Worm (Caenorhabditis elegans) whole organism, late embryonic: Measurements from ENCODE around the gene srv-26.
A peak's percentile ranks its signal among the peaks of the same experiment; 100 is the strongest.

Experiments
- C38D4.7 ChIP-seq: fragments of 200-800 bp; sonication (Bioruptor generic); optimal IDR thresholded peaks from 2 replicates; lab custom pipeline; 2018; ENCODE audit warnings: mild to moderate bottlenecking, missing genetic modification characterization, moderate library complexity, missing compliant biosample characterization
- ceh-14 ChIP-seq: sonication (generic microtip); optimal IDR thresholded peaks from 2 replicates; lab custom pipeline; 2016; ENCODE audit warnings: missing genotype, missing genetic modification characterization, missing compliant biosample characterization
- ceh-9 ChIP-seq: sonication (generic microtip); optimal IDR thresholded peaks from 2 replicates; lab custom pipeline; 2016; ENCODE audit warnings: mild to moderate bottlenecking, missing genetic modification characterization, inconsistent platforms, missing compliant biosample characterization
- dve-1 ChIP-seq: sonication (generic microtip); optimal IDR thresholded peaks from 2 replicates; lab custom pipeline; 2017; ENCODE audit warnings: antibody characterized with exemption, mild to moderate bottlenecking, missing genetic modification characterization, missing compliant biosample characterization
- hlh-13 ChIP-seq: fragments of 200-800 bp; sonication (Bioruptor generic); optimal IDR thresholded peaks from 2 replicates; lab custom pipeline; 2018; ENCODE audit warnings: mild to moderate bottlenecking, missing genetic modification characterization, missing compliant biosample characterization
- pqm-1 ChIP-seq: sonication (generic microtip); optimal IDR thresholded peaks from 2 replicates; lab custom pipeline; 2016; ENCODE audit warnings: missing genetic modification characterization, missing compliant biosample characterization

ce11 chrIV:6336748-6337147 is 35.1 kb upstream of the srv-26 start:
- TF ChIP-seq C38D4.7 (GFP tag; lab: Kevin White, UChicago) (no peak), pqm-1 (tag; lab: Kevin White, UChicago) (no peak), hlh-13 (GFP tag; lab: Kevin White, UChicago) (no peak), ceh-9 (no peak), dve-1 (tag; lab: Kevin White, UChicago) (peak; percentile 25), ceh-14 (no peak)
